Fruit fly (Drosophila melanogaster): ENCODE measurements around the gene CG12590.
A peak's percentile ranks its signal among the peaks of the same experiment; 100 is the strongest.

Gene CG12590

dm6 chr3R:5127790-5128243, 31.6 kb upstream of the CG12590 start, which contains the start of gene RabGGTa (continued):
- TF ChIP-seq CG8765 (GFP tag; IDR thresholded peaks at IDR 0.05) (no peak), Hsf (GFP tag; optimal IDR thresholded peaks at IDR 0.05) (peak; percentile 48), CG16863 (GFP tag; optimal IDR thresholded peaks at IDR 0.05) (peak; percentile 3), CG6813 (GFP tag; optimal IDR thresholded peaks at IDR 0.05) (peak; percentile 41), CG9727 (GFP tag; optimal IDR thresholded peaks at IDR 0.05) (peak; percentile 64), zfh1 (GFP tag; IDR thresholded peaks at IDR 0.05) (peak; percentile 62; the same call in 2 of the 3 replicates), gro (GFP tag; optimal IDR thresholded peaks at IDR 0.05) (no peak), Taf1 (GFP tag; IDR thresholded peaks at IDR 0.05) (peak; percentile 38; the same call in 1 of the 2 replicates), Mrtf (GFP tag; IDR thresholded peaks at IDR 0.05) (0 out of 3 replicates have a peak, but pooled peaks have one; percentile 32), vnd (GFP tag; IDR thresholded peaks at IDR 0.05; ENCODE audit: partially characterized antibody) (no peak), CG1647 (GFP tag; optimal IDR thresholded peaks at IDR 0.05) (no peak), chm (GFP tag; IDR thresholded peaks at IDR 0.05) (no peak), TFAM (GFP tag; optimal IDR thresholded peaks at IDR 0.05) (no peak), CG18619 (GFP tag; optimal IDR thresholded peaks at IDR 0.05) (peak; percentile 57), Antp (GFP tag; optimal IDR thresholded peaks at IDR 0.05) (peak; percentile 34), CG7556 (GFP tag; optimal IDR thresholded peaks at IDR 0.05) (peak; percentile 54), otp (GFP tag; IDR thresholded peaks at IDR 0.05) (0 out of 3 replicates have a peak, but pooled peaks have one; percentile 71), CG14860 (GFP tag; IDR thresholded peaks at IDR 0.05; ENCODE audit: partially characterized antibody) (no peak), trh (GFP tag; optimal IDR thresholded peaks at IDR 0.05) (peak; percentile 5), kni (GFP tag; optimal IDR thresholded peaks at IDR 0.05) (no peak), Fer3 (tag; optimal IDR thresholded peaks at IDR 0.05) (peak; percentile 81), Pdp1 (GFP tag; optimal IDR thresholded peaks at IDR 0.05) (peak; percentile 45 to 48), dmrt11E (tag; optimal IDR thresholded peaks at IDR 0.05) (peak; percentile 69), Asciz (GFP tag; optimal IDR thresholded peaks at IDR 0.05) (peak; percentile 14), zen (tag; optimal IDR thresholded peaks at IDR 0.05) (peak; percentile 57), lmd (GFP tag; IDR thresholded peaks at IDR 0.05) (peak; percentile 73), CG12155 (GFP tag; optimal IDR thresholded peaks at IDR 0.05) (peak; percentile 40), Side (GFP tag; optimal IDR thresholded peaks at IDR 0.05) (peak; percentile 16), Nf-YA (GFP tag; IDR thresholded peaks at IDR 0.05) (0 out of 2 replicates have a peak, but pooled peaks have one; percentile 27), ase (GFP tag; IDR thresholded peaks at IDR 0.05) (peak; percentile 75), abd-A (tag; optimal IDR thresholded peaks at IDR 0.05) (no peak), chn (GFP tag; optimal IDR thresholded peaks at IDR 0.05) (peak; percentile 49), Myb (GFP tag; optimal IDR thresholded peaks at IDR 0.05) (peak; percentile 13), CG10366 (GFP tag; IDR thresholded peaks at IDR 0.05) (peak; percentile 63), CG9609 (GFP tag; optimal IDR thresholded peaks at IDR 0.05) (peak; percentile 49), CG13296 (GFP tag; optimal IDR thresholded peaks at IDR 0.05) (peak; percentile 58), stwl (tag; optimal IDR thresholded peaks at IDR 0.05) (peak; percentile 49), gcm (GFP tag; optimal IDR thresholded peaks at IDR 0.05) (peak; percentile 60), CG13424 (tag; optimal IDR thresholded peaks at IDR 0.05) (peak; percentile 59), dmrt99B (tag; optimal IDR thresholded peaks at IDR 0.05) (peak; percentile 71), psq (GFP tag; optimal IDR thresholded peaks at IDR 0.05) (peak; percentile 17), wor (GFP tag; IDR thresholded peaks at IDR 0.05) (peak; percentile 52), dan (GFP tag; IDR thresholded peaks at IDR 0.05) (no peak), toy (GFP tag; IDR thresholded peaks at IDR 0.05) (0 out of 2 replicates have a peak, but pooled peaks have one; percentile 20), Xbp1 (GFP tag; optimal IDR thresholded peaks at IDR 0.05) (peak; percentile 66), Sry-β (GFP tag; optimal IDR thresholded peaks at IDR 0.05) (no peak), odd (GFP tag; optimal IDR thresholded peaks at IDR 0.05) (peak; percentile 34), NfI (GFP tag; optimal IDR thresholded peaks at IDR 0.05) (peak; percentile 60), Doc3 (GFP tag; IDR thresholded peaks at IDR 0.05; ENCODE audit: partially characterized antibody) (no peak), bbx (GFP tag; IDR thresholded peaks at IDR 0.05; ENCODE audit: partially characterized antibody) (no peak)
